Worm (Caenorhabditis elegans): ENCODE measurements around the gene ncr-2.

DNA sequence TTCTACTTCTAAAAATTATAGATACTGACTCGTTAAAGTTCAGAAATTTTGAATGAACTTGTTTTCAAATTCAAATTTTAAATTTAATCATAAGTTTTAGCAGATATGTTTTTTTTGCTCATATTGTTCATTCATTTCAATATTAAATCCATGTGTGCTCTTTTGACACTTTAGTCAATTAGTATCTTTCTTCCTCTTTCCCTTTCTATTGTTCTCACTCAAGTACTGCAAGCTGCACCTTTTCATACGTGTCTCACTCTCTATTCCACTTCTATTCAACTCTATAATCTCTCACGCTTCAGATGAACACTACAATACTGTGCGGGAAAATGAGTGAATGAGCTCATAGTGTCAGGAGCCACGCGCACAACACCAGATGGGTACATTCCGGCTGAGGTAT is 40.2 kb upstream of the ncr-2 start, which contains the start of gene C30A5.16:
- TF ChIP-seq pha-4 (tag; optimal IDR thresholded peaks at IDR 0.05) (no peak), lin-13 (tag; optimal IDR thresholded peaks at IDR 0.05) (no peak), drap-1 (GFP tag; optimal IDR thresholded peaks at IDR 0.05) (no peak), elt-3 (tag; optimal IDR thresholded peaks at IDR 0.05) (no peak), nhr-237 (tag; optimal IDR thresholded peaks at IDR 0.05) (no peak), lsy-2 (tag; optimal IDR thresholded peaks at IDR 0.05) (no peak), zip-8 (tag; optimal IDR thresholded peaks at IDR 0.05) (no peak), mep-1 (tag; optimal IDR thresholded peaks at IDR 0.05) (no peak), elt-1 (tag; optimal IDR thresholded peaks at IDR 0.05; ENCODE audit: borderline replicate concordance, insufficient read depth) (no peak), M03D4.4 (tag; optimal IDR thresholded peaks at IDR 0.05) (no peak)
